Worm (Caenorhabditis elegans) whole organism, young adult: ENCODE results near the gene T10F2.2.

Experiments
- B0019.2 ChIP-seq: fragments of 200-800 bp; sonication (Bioruptor generic); conservative IDR thresholded peaks from 2 replicates; pipeline ENCODE4 v1.3.6; 2022; ENCODE audit warnings: missing genetic modification reagents, missing genetic modification characterization, missing compliant biosample characterization
- F23B12.7 ChIP-seq: sonication (generic microtip); optimal IDR thresholded peaks from 2 replicates; lab custom pipeline; 2017; ENCODE audit warnings: missing genetic modification characterization, mild to moderate bottlenecking, missing compliant biosample characterization, antibody characterized with exemption, moderate library complexity; ENCODE audit not compliant: insufficient read depth
- F37B4.10 ChIP-seq: fragments of 200-800 bp; sonication (Bioruptor generic); IDR thresholded peaks from 2 replicates; pipeline ENCODE4 v1.3.6; 2022; ENCODE audit warnings: missing genetic modification characterization, missing compliant biosample characterization
- F39B2.1 ChIP-seq: fragments of 200-800 bp; sonication (Bioruptor generic); IDR thresholded peaks from 2 replicates; pipeline ENCODE4 v1.3.6; 2022; ENCODE audit warnings: missing genetic modification reagents, missing genetic modification characterization, missing compliant biosample characterization
- F49E8.2 ChIP-seq: sonication (generic microtip); optimal IDR thresholded peaks from 3 replicates; lab custom pipeline; 2017; ENCODE audit warnings: missing genetic modification characterization, mild to moderate bottlenecking, missing compliant biosample characterization, antibody characterized with exemption, moderate library complexity; ENCODE audit not compliant: insufficient read depth
- F57C9.4 ChIP-seq: sonication (generic microtip); optimal IDR thresholded peaks from 2 replicates; lab custom pipeline; 2017; ENCODE audit warnings: mild to moderate bottlenecking, missing genetic modification characterization, missing compliant biosample characterization
- K11D2.4 ChIP-seq: fragments of 200-800 bp; sonication (Bioruptor generic); IDR thresholded peaks from 2 replicates; pipeline ENCODE4 v1.3.6; 2022; ENCODE audit warnings: missing genetic modification reagents, missing genetic modification characterization, missing compliant biosample characterization
- T07F8.4 ChIP-seq: sonication (generic microtip); optimal IDR thresholded peaks from 2 replicates; lab custom pipeline; 2016; ENCODE audit warnings: mild to moderate bottlenecking, missing genetic modification characterization, moderate library complexity, missing compliant biosample characterization
- Y56A3A.18 ChIP-seq: fragments of 200-800 bp; sonication (Bioruptor generic); IDR thresholded peaks from 2 replicates; pipeline ENCODE4 v1.3.6; 2022; ENCODE audit warnings: missing genetic modification reagents, missing genetic modification characterization, missing compliant biosample characterization
- ZK185.1 ChIP-seq: sonication (generic microtip); optimal IDR thresholded peaks from 2 replicates; lab custom pipeline; 2016; ENCODE audit warnings: mild to moderate bottlenecking, missing genetic modification characterization, missing compliant biosample characterization; ENCODE audit not compliant: poor library complexity, severe bottlenecking
- akir-1 ChIP-seq: fragments of 200-800 bp; sonication (Bioruptor generic); optimal IDR thresholded peaks from 2 replicates; lab custom pipeline; 2018; ENCODE audit warnings: mild to moderate bottlenecking, missing genetic modification characterization, moderate library complexity, missing compliant biosample characterization
- atf-7 ChIP-seq: sonication (generic microtip); optimal IDR thresholded peaks from 2 replicates; lab custom pipeline; 2017; ENCODE audit warnings: mild to moderate bottlenecking, missing genetic modification characterization, missing compliant biosample characterization
- bed-2 ChIP-seq: fragments of 200-800 bp; sonication (Bioruptor generic); IDR thresholded peaks from 2 replicates; pipeline ENCODE4 v1.3.6; 2022; ENCODE audit warnings: missing genetic modification reagents, missing genetic modification characterization, missing compliant biosample characterization
- ccch-3 ChIP-seq: fragments of 200-800 bp; sonication (Bioruptor generic); optimal IDR thresholded peaks from 2 replicates; lab custom pipeline; 2018; ENCODE audit warnings: mild to moderate bottlenecking, missing genetic modification characterization, missing compliant biosample characterization
- cebp-1 ChIP-seq, 2 experiments: fragments of 200-800 bp in 1 of 2; sonication (Bioruptor generic) in 1 of 2; sonication (generic microtip) in 1 of 2; IDR thresholded peaks in 1 of 2; optimal IDR thresholded peaks in 1 of 2; 2 replicates each; pipeline versions ENCODE4 v1.3.6 to Lab custom; 2017 to 2022; ENCODE audit warnings: missing compliant biosample characterization in 2 of 2, missing genetic modification characterization in 2 of 2, mild to moderate bottlenecking in 1 of 2, missing genetic modification reagents in 1 of 2, moderate library complexity in 1 of 2
- ceh-27 ChIP-seq: fragments of 200-800 bp; sonication (Bioruptor generic); optimal IDR thresholded peaks from 2 replicates; lab custom pipeline; 2018; ENCODE audit warnings: mild to moderate bottlenecking, missing genetic modification characterization, moderate library complexity, missing compliant biosample characterization
- die-1 ChIP-seq: sonication (generic microtip); optimal IDR thresholded peaks from 2 replicates; lab custom pipeline; 2016; ENCODE audit warnings: missing genotype, mild to moderate bottlenecking, missing genetic modification characterization, missing compliant biosample characterization
- dox-1 ChIP-seq: fragments of 200-800 bp; sonication (Bioruptor generic); IDR thresholded peaks from 2 replicates; pipeline ENCODE4 v1.3.6; 2022; ENCODE audit warnings: missing genetic modification reagents, missing genetic modification characterization, missing compliant biosample characterization
- efl-1 ChIP-seq: fragments of 150-350 bp; optimal IDR thresholded peaks from 2 replicates; lab custom pipeline; 2014; ENCODE audit warnings: missing biosample characterization, missing genetic modification reagents, missing genetic modification characterization
- egl-44 ChIP-seq: fragments of 200-800 bp; sonication (Bioruptor generic); IDR thresholded peaks from 2 replicates; pipeline ENCODE4 v1.3.6; 2022; ENCODE audit warnings: missing genetic modification reagents, missing genetic modification characterization, missing compliant biosample characterization
- ekl-4 ChIP-seq: fragments of 200-800 bp; sonication (Bioruptor generic); IDR thresholded peaks from 2 replicates; pipeline ENCODE4 v1.3.6; 2022; ENCODE audit warnings: missing genetic modification reagents, missing genetic modification characterization, missing compliant biosample characterization
- him-1 ChIP-seq: sonication (generic microtip); optimal IDR thresholded peaks from 2 replicates; lab custom pipeline; 2016; ENCODE audit warnings: missing genotype, missing genetic modification reagents, missing genetic modification characterization, missing compliant biosample characterization
- hlh-12 ChIP-seq: sonication (generic microtip); optimal IDR thresholded peaks from 2 replicates; lab custom pipeline; 2016; ENCODE audit warnings: missing genetic modification characterization, missing compliant biosample characterization
- hlh-26 ChIP-seq: fragments of 200-800 bp; sonication (Bioruptor generic); conservative IDR thresholded peaks from 2 replicates; pipeline ENCODE4 v1.3.6; 2022; ENCODE audit warnings: missing genetic modification reagents, missing genetic modification characterization, missing compliant biosample characterization
- hrde-1 ChIP-seq: sonication (generic microtip); optimal IDR thresholded peaks from 2 replicates; lab custom pipeline; 2016; ENCODE audit warnings: missing genetic modification characterization, mild to moderate bottlenecking, missing compliant biosample characterization, moderate library complexity, missing genotype, missing genetic modification reagents, borderline replicate concordance
- hsf-1 ChIP-seq: fragments of 200-800 bp; sonication (Bioruptor generic); IDR thresholded peaks from 2 replicates; pipeline ENCODE4 v1.3.6; 2022; ENCODE audit warnings: missing genetic modification reagents, missing genetic modification characterization, missing compliant biosample characterization
- let-526 ChIP-seq: fragments of 200-800 bp; sonication (Bioruptor generic); IDR thresholded peaks from 2 replicates; pipeline ENCODE4 v1.3.6; 2022; ENCODE audit warnings: missing genetic modification reagents, missing genetic modification characterization, missing compliant biosample characterization
- lin-26 ChIP-seq: fragments of 200-800 bp; sonication (Bioruptor generic); IDR thresholded peaks from 2 replicates; pipeline ENCODE4 v1.3.6; 2022; ENCODE audit warnings: missing genetic modification reagents, missing genetic modification characterization, missing compliant biosample characterization
- lin-35 ChIP-seq, 3 experiments: fragments of 150-350 bp in 2 of 3; sonication (generic microtip) in 1 of 3; optimal IDR thresholded peaks; 2 replicates each; lab custom pipeline; 2014 to 2018; ENCODE audit warnings: missing biosample characterization in 3 of 3, missing genetic modification characterization in 3 of 3, missing genetic modification reagents in 3 of 3
- lin-40 ChIP-seq: sonication (generic microtip); optimal IDR thresholded peaks from 2 replicates; lab custom pipeline; 2016; ENCODE audit warnings: missing genetic modification characterization, mild to moderate bottlenecking, missing compliant biosample characterization, missing genotype, missing genetic modification reagents
- lir-1 ChIP-seq: fragments of 200-800 bp; sonication (Bioruptor generic); conservative IDR thresholded peaks from 2 replicates; pipeline ENCODE4 v1.3.6; 2022; ENCODE audit warnings: missing genetic modification reagents, missing genetic modification characterization, missing compliant biosample characterization
- lsy-27 ChIP-seq: sonication (generic microtip); optimal IDR thresholded peaks from 2 replicates; lab custom pipeline; 2017; ENCODE audit warnings: missing genetic modification characterization, mild to moderate bottlenecking, missing compliant biosample characterization, antibody characterized with exemption, missing genotype, borderline replicate concordance; ENCODE audit not compliant: insufficient read depth
- madf-3 ChIP-seq: fragments of 200-800 bp; sonication (Bioruptor generic); IDR thresholded peaks from 2 replicates; pipeline ENCODE4 v1.3.6; 2022; ENCODE audit warnings: missing genetic modification reagents, missing genetic modification characterization, missing compliant biosample characterization
- madf-6 ChIP-seq: fragments of 200-800 bp; sonication (Bioruptor generic); IDR thresholded peaks from 2 replicates; pipeline ENCODE4 v1.3.6; 2022; ENCODE audit warnings: missing genetic modification reagents, missing genetic modification characterization, missing compliant biosample characterization
- nfyb-1 ChIP-seq: fragments of 200-800 bp; sonication (Bioruptor generic); IDR thresholded peaks from 2 replicates; pipeline ENCODE4 v1.3.6; 2022; ENCODE audit warnings: missing genetic modification reagents, missing genetic modification characterization, missing compliant biosample characterization
- nhr-120 ChIP-seq: fragments of 200-800 bp; sonication (Bioruptor generic); IDR thresholded peaks from 2 replicates; pipeline ENCODE4 v1.3.6; 2022; ENCODE audit warnings: missing genetic modification characterization, missing compliant biosample characterization
- nhr-27 ChIP-seq: fragments of 200-800 bp; sonication (Bioruptor generic); optimal IDR thresholded peaks from 2 replicates; lab custom pipeline; 2018; ENCODE audit warnings: mild to moderate bottlenecking, missing genetic modification characterization, moderate library complexity, missing compliant biosample characterization
- pbrm-1 ChIP-seq: fragments of 200-800 bp; sonication (Bioruptor generic); IDR thresholded peaks from 2 replicates; pipeline ENCODE4 v1.3.6; 2022; ENCODE audit warnings: missing genetic modification reagents, missing genetic modification characterization, missing compliant biosample characterization
- pha-4 ChIP-seq: fragments of 150-350 bp; sonication (generic microtip); optimal IDR thresholded peaks from 2 replicates; lab custom pipeline; 2014; ENCODE audit warnings: missing biosample characterization, missing genetic modification reagents, missing genetic modification characterization
- rcor-1 ChIP-seq: fragments of 200-800 bp; sonication (Bioruptor generic); IDR thresholded peaks from 2 replicates; pipeline ENCODE4 v1.3.6; 2022; ENCODE audit warnings: missing genetic modification reagents, missing genetic modification characterization, missing compliant biosample characterization
- sea-2 ChIP-seq: fragments of 200-800 bp; sonication (Bioruptor generic); IDR thresholded peaks from 2 replicates; pipeline ENCODE4 v1.3.6; 2022; ENCODE audit warnings: missing genetic modification characterization, missing compliant biosample characterization
- snpc-3.4 ChIP-seq: sonication (generic microtip); optimal IDR thresholded peaks from 2 replicates; lab custom pipeline; 2017; ENCODE audit warnings: missing genetic modification characterization, mild to moderate bottlenecking, missing compliant biosample characterization, antibody characterized with exemption, moderate library complexity, missing genotype, missing genetic modification reagents
- snpc-4 ChIP-seq, 5 experiments: fragments of 150-350 bp in 1 of 5; sonication (generic microtip) in 4 of 5; optimal IDR thresholded peaks; 2 replicates each; lab custom pipeline; 2014 to 2018; ENCODE audit warnings: missing genetic modification characterization in 5 of 5, missing biosample characterization in 3 of 5, antibody characterized with exemption in 2 of 5, mild to moderate bottlenecking in 2 of 5, missing compliant biosample characterization in 2 of 5, missing genotype in 2 of 5, moderate library complexity in 2 of 5, missing genetic modification reagents in 1 of 5
- tlf-1 ChIP-seq: fragments of 200-800 bp; sonication (Bioruptor generic); optimal IDR thresholded peaks from 2 replicates; lab custom pipeline; 2018; ENCODE audit warnings: mild to moderate bottlenecking, missing genetic modification characterization, missing compliant biosample characterization
- unc-130 ChIP-seq: sonication (generic microtip); optimal IDR thresholded peaks from 2 replicates; lab custom pipeline; 2016; ENCODE audit warnings: missing genetic modification reagents, missing genetic modification characterization, missing compliant biosample characterization
- zfh-2 ChIP-seq: fragments of 200-800 bp; sonication (Bioruptor generic); conservative IDR thresholded peaks from 2 replicates; pipeline ENCODE4 v1.3.6; 2022; ENCODE audit warnings: missing genetic modification reagents, missing genetic modification characterization, missing compliant biosample characterization
- ztf-26 ChIP-seq: sonication (generic microtip); optimal IDR thresholded peaks from 2 replicates; lab custom pipeline; 2017; ENCODE audit warnings: missing genetic modification characterization, missing compliant biosample characterization
- ztf-28 ChIP-seq: fragments of 200-800 bp; sonication (Bioruptor generic); IDR thresholded peaks from 2 replicates; pipeline ENCODE4 v1.3.6; 2022; ENCODE audit warnings: missing genetic modification reagents, missing genetic modification characterization, missing compliant biosample characterization

The T10F2.2 gene

DNA sequence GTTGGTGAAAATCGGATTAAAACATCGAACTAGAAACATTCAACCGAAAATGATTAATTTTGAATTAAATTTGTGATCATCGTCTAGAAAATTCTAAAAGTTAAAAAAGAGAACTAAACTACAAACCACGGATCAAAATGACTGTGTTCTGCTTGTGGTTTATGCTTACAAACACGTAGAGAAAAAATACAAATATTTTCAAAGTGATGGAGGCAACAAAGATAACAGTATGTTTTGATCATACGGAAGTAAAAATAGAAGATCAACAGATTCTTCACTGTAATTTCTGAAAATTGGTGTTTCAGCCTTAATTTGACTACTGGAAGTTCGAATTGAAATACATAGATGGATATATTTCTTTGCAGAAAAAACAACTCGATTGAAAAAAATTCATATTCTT, 38.2 kb upstream of the T10F2.2 start:
- TF ChIP-seq T07F8.4 (no peak), snpc-3.4 (no peak), F23B12.7 (no peak), let-526 (GFP tag; lab: Robert Waterston, UW) (no peak), hrde-1 (tag; lab: Kevin White, UChicago) (peak; percentile 84), B0019.2 (GFP tag; lab: Robert Waterston, UW) (no peak), lin-26 (GFP tag; lab: Robert Waterston, UW) (no peak), unc-130 (GFP tag; lab: Kevin White, UChicago) (peak; percentile 40), nfyb-1 (0 out of 2 replicates have a peak, but pooled peaks have one; percentile 29), efl-1 (GFP tag; lab: Kevin White, UChicago) (no peak), nhr-27 (tag; lab: Kevin White, UChicago) (no peak), ztf-26 (tag; lab: Kevin White, UChicago) (no peak), K11D2.4 (no peak), madf-6 (GFP tag; lab: Robert Waterston, UW) (0 out of 2 replicates have a peak, but pooled peaks have one; percentile 20), hsf-1 (no peak), pbrm-1 (no peak), ZK185.1 (no peak), F37B4.10 (GFP tag; lab: Robert Waterston, UW) (no peak), ztf-28 (GFP tag; lab: Robert Waterston, UW) (no peak), pha-4 (no peak), rcor-1 (no peak), hlh-26 (GFP tag; lab: Robert Waterston, UW) (no peak), egl-44 (GFP tag; lab: Robert Waterston, UW) (no peak), madf-3 (GFP tag; lab: Robert Waterston, UW) (0 out of 2 replicates have a peak, but pooled peaks have one; percentile 59), zfh-2 (no peak), F49E8.2 (tag; lab: Kevin White, UChicago) (peak; percentile 45), lsy-27 (tag; lab: Kevin White, UChicago) (no peak), F57C9.4 (tag; lab: Kevin White, UChicago) (no peak), lir-1 (GFP tag; lab: Robert Waterston, UW) (no peak), F39B2.1 (GFP tag; lab: Robert Waterston, UW) (no peak), ccch-3 (GFP tag; lab: Kevin White, UChicago) (no peak), him-1 (tag; lab: Kevin White, UChicago) (no peak), sea-2 (GFP tag; lab: Robert Waterston, UW) (no peak), atf-7 (no peak), nhr-120 (GFP tag; lab: Robert Waterston, UW) (no peak), akir-1 (GFP tag; lab: Kevin White, UChicago) (no peak), ceh-27 (GFP tag; lab: Kevin White, UChicago) (no peak), Y56A3A.18 (GFP tag; lab: Robert Waterston, UW) (no peak), hlh-12 (no peak), bed-2 (GFP tag; lab: Robert Waterston, UW) (no peak)

DNA sequence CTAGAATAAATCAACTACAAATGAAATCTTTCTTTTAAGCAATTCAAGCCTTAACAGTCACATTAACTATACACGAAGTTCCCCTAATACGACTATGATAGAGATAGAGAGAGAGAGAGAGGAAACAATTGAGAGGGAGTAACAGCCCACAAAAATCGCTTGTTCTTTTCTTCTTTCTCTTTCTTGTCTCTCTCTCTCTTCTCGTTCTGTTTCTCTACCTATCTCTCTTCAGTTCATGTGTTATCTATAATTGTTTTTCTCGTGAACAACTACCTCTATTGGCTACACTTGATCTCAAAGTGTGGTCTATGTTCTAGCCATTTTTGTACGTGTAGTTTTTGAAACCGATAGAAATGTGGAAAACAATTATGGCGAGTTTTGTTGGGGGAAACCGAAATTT, 37.5 kb upstream of the T10F2.2 start:
- TF ChIP-seq ZK185.1 (peak; percentile 42), die-1 (peak; percentile 17), cebp-1 (GFP tag; IDR thresholded peaks at IDR 0.05; lab: Robert Waterston, UW) (no peak), cebp-1 (tag; optimal IDR thresholded peaks at IDR 0.05; lab: Kevin White, UChicago) (peak; percentile 43), snpc-4 (GFP tag; optimal IDR thresholded peaks at IDR 0.05; lab: Kevin White, UChicago) (no peak), snpc-4 (tag; optimal IDR thresholded peaks at IDR 0.05; lab: Kevin White, UChicago) (peak in 2 of 4 experiments; percentile 18 to 20), tlf-1 (peak; percentile 18), lin-35 (GFP tag; optimal IDR thresholded peaks at IDR 0.05; lab: Kevin White, UChicago) (peak in 1 of 3 experiments; percentile 7), dox-1 (0 out of 2 replicates have a peak, but pooled peaks have one; percentile 44), ekl-4 (GFP tag; lab: Robert Waterston, UW) (0 out of 2 replicates have a peak, but pooled peaks have one; percentile 57), lin-40 (tag; lab: Kevin White, UChicago) (peak; percentile 70)
